Worm (Caenorhabditis elegans): Measurements from ENCODE around the gene F19F10.11.

DNA sequence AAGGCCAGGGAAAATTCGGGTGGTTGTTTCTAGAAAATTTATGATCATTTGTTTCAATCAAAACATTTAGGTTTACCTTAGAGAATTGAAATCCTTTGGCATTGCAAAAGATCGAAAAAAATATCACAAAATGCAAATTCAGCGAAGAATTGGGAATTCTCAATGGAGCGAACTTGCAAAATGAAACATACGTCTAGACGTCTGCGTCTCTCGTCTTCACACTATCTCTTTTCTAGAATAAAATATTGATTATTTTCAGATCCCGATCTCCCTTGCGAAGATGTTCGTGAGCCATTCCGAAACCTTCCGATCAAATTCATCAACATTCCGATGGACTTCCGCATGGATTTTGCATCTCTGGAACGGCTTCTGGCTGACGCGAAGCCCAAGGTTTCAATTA is 7.1 kb downstream of the F19F10.11 start, which contains the start of gene ets-6:
- TF ChIP-seq lin-39 (tag; optimal IDR thresholded peaks at IDR 0.05) (no peak), snpc-4 (tag; optimal IDR thresholded peaks at IDR 0.05) (peak; percentile 45), daf-12 (tag; optimal IDR thresholded peaks at IDR 0.05) (no peak), ceh-82 (tag; optimal IDR thresholded peaks at IDR 0.05) (no peak), fkh-10 (GFP tag; optimal IDR thresholded peaks at IDR 0.05) (no peak), fkh-2 (tag; optimal IDR thresholded peaks at IDR 0.05) (no peak), mdl-1 (tag; optimal IDR thresholded peaks at IDR 0.05) (no peak), nhr-23 (tag; optimal IDR thresholded peaks at IDR 0.05) (peak; percentile 61), ama-1 (optimal IDR thresholded peaks at IDR 0.05) (no peak), fos-1 (tag; optimal IDR thresholded peaks at IDR 0.05) (no peak), elt-1 (tag; optimal IDR thresholded peaks at IDR 0.05) (no peak), nhr-11 (tag; optimal IDR thresholded peaks at IDR 0.05) (no peak), skn-1 (tag; optimal IDR thresholded peaks at IDR 0.05) (no peak)
